Fruit fly (Drosophila melanogaster) whole organism, embryonic: ENCODE measurements around the gene Iyd.

Experiments
- Adf1 ChIP-seq: fragments of 200-800 bp; sonication (Bioruptor generic); IDR thresholded peaks from 2 replicates; pipeline ENCODE4 v1.3.6; 2022; ENCODE audit warnings: missing biosample characterization, missing genetic modification characterization
- CG10959 ChIP-seq: fragments of 200-800 bp; sonication (Bioruptor generic); IDR thresholded peaks from 2 replicates; pipeline ENCODE4 v1.3.6; 2022; ENCODE audit warnings: missing biosample characterization, missing genetic modification characterization
- CG3163 ChIP-seq: fragments of 200-800 bp; sonication (Bioruptor generic); optimal IDR thresholded peaks from 3 replicates; lab custom pipeline; 2016; ENCODE audit warnings: missing biosample characterization, missing genetic modification characterization
- CG5953 ChIP-seq: fragments of 200-800 bp; sonication (Bioruptor generic); IDR thresholded peaks from 2 replicates; pipeline ENCODE4 v1.3.6; 2022; ENCODE audit warnings: missing biosample characterization, missing genetic modification characterization
- CG9797 ChIP-seq: fragments of 200-800 bp; sonication (Bioruptor generic); optimal IDR thresholded peaks from 3 replicates; lab custom pipeline; 2018; ENCODE audit warnings: missing biosample characterization, mild to moderate bottlenecking, missing genetic modification characterization
- bcd ChIP-seq: fragments of 200-800 bp; sonication (Bioruptor generic); optimal IDR thresholded peaks from 2 replicates; lab custom pipeline; 2017; ENCODE audit warnings: missing biosample characterization, mild to moderate bottlenecking, missing genetic modification characterization
- croc ChIP-seq: fragments of 200-800 bp; sonication (Bioruptor generic); conservative IDR thresholded peaks from 3 replicates; pipeline ENCODE4 v1.3.6; 2022; ENCODE audit warnings: missing biosample characterization, missing genetic modification characterization
- eyg ChIP-seq: fragments of 200-800 bp; sonication (Bioruptor generic); optimal IDR thresholded peaks from 3 replicates; lab custom pipeline; 2016; ENCODE audit warnings: missing biosample characterization, missing genetic modification characterization
- gsb ChIP-seq: fragments of 200-800 bp; sonication (Bioruptor generic); IDR thresholded peaks from 2 replicates; pipeline ENCODE4 v1.3.6; 2022; ENCODE audit warnings: missing biosample characterization, missing genetic modification characterization
- repo ChIP-seq: fragments of 200-800 bp; sonication (Bioruptor generic); optimal IDR thresholded peaks from 2 replicates; lab custom pipeline; 2016; ENCODE audit warnings: missing biosample characterization, missing genetic modification characterization

dm6 chr3L:11064689-11065088 is 31.4 kb downstream of the Iyd start, which contains the start of the genes CG32075, CG45101 and SuUR:
- TF ChIP-seq CG10959: peak; percentile 57
- peak; percentile 71 for TF ChIP-seq CG3163 (GFP tag; lab: Kevin White, UChicago)
- peak; percentile 23 for TF ChIP-seq CG9797 (GFP tag; lab: Kevin White, UChicago)
- TF ChIP-seq CG5953: peak; percentile 62
- peak; percentile 83 for TF ChIP-seq repo
- TF ChIP-seq Adf1 (GFP tag; lab: Robert Waterston, UW): peak; percentile 66
- peak; percentile 81 for TF ChIP-seq bcd (GFP tag; lab: Kevin White, UChicago)
- peak; percentile 53; the same call in 1 of the 2 replicates for TF ChIP-seq gsb (GFP tag; lab: Robert Waterston, UW)
- TF ChIP-seq croc (GFP tag; lab: Robert Waterston, UW): peak; percentile 74
- TF ChIP-seq eyg (GFP tag; lab: Kevin White, UChicago): peak; percentile 76
